Fruit fly (Drosophila melanogaster): ENCODE measurements around the gene CG34253.

DNA sequence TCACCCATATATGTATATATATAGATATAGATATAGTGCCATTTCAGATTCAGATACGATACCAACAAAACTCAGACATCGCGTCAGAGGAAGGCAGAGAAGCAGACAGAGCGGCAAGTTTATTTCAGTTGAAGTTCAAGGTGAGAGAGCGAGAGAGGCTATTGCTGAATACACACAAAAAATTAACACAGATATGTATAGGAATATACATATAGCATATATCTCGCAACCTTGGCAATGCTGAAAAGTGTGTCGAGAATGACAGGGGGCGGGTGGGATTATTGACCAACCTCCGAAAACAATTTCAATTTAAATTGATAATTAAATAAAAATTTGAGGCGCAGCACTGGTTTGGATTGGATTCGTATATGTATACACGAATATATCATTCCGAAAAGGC lies 30.1 kb downstream of the CG34253 start:
- no peak for TF ChIP-seq ttk (optimal IDR thresholded peaks at IDR 0.05)
- no peak for TF ChIP-seq insv (optimal IDR thresholded peaks at IDR 0.05)
